Fruit fly (Drosophila melanogaster): ENCODE data around the gene CG17991.

The CG17991 gene

DNA sequence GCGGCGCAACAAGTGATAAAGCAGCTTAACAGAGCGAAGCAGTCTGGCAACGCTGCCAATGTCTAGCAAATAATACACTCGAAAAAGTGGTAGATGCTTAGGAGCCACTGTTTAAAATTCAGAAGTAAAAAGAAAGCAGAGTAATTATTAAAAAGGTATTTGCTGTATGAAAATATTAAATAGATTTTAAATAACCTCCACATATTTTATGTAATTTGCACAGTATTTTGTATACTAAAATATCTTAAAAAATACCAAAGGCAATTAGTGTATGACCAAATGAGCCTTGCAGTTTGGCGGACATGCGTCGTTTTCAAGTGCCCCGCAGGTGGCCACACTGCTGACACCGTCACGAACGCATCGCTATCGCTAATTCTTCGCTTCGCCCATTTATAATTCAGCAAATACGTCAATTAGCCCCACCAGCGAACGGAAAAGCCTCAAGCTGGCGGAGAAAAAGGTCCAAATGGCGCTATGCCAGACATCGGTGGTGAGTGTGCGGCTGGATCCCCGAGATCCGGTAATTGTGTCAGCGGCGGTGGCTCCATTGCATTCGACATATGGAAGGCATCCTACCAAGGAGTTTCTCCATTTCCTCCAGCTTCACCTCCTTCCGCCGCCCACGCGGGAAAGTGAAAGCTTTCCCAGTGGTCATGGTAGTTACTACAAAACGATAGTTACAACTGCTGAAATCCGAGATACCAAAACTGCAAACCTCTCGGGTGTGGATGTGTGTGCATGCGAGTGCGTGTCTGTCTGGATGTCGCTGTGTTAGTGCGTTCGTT lies 12.3 kb downstream of the CG17991 start, which contains the start of gene pll (continued):
- TF ChIP-seq vfl (GFP tag; optimal IDR thresholded peaks at IDR 0.05) (peak; percentile 67), CG10274 (GFP tag; optimal IDR thresholded peaks at IDR 0.05) (no peak), CG10959 (GFP tag; IDR thresholded peaks at IDR 0.05) (peak; percentile 73), B-H2 (GFP tag; optimal IDR thresholded peaks at IDR 0.05) (no peak), E2f2 (GFP tag; IDR thresholded peaks at IDR 0.05) (peak; percentile 74), CG13287 (GFP tag; IDR thresholded peaks at IDR 0.05; ENCODE audit: partially characterized antibody) (peak; percentile 69), lola (GFP tag; optimal IDR thresholded peaks at IDR 0.05) (peak in 1 of 3 experiments; percentile 55), slbo (GFP tag; IDR thresholded peaks at IDR 0.05) (peak; percentile 96), scrt (GFP tag; optimal IDR thresholded peaks at IDR 0.05) (peak; percentile 99), dpn (GFP tag; optimal IDR thresholded peaks at IDR 0.05) (peak; percentile 84 to 90), shn (GFP tag; optimal IDR thresholded peaks at IDR 0.05) (peak; percentile 63), H2.0 (GFP tag; IDR thresholded peaks at IDR 0.05) (peak; percentile 84), gce (GFP tag; IDR thresholded peaks at IDR 0.05) (peak; percentile 79; the same call in 2 of the 3 replicates), Taf1 (GFP tag; IDR thresholded peaks at IDR 0.05) (peak; percentile 76), CG9817 (tag; optimal IDR thresholded peaks at IDR 0.05) (peak; percentile 81), Fer1 (GFP tag; optimal IDR thresholded peaks at IDR 0.05) (peak; percentile 72), bowl (GFP tag; IDR thresholded peaks at IDR 0.05) (peak; percentile 49; the same call in 1 of the 2 replicates), fu2 (GFP tag; optimal IDR thresholded peaks at IDR 0.05) (peak; percentile 49), Aef1 (GFP tag; IDR thresholded peaks at IDR 0.05) (peak; percentile 89), Bdp1 (GFP tag; optimal IDR thresholded peaks at IDR 0.05) (peak; percentile 25), lab (GFP tag; optimal IDR thresholded peaks at IDR 0.05) (peak; percentile 86), CG1603 (tag; optimal IDR thresholded peaks at IDR 0.05) (peak; percentile 71), dysf (GFP tag; IDR thresholded peaks at IDR 0.05) (peak; percentile 87), repo (GFP tag; optimal IDR thresholded peaks at IDR 0.05) (peak; percentile 29), cas (GFP tag; IDR thresholded peaks at IDR 0.05) (peak; percentile 71), wdn (GFP tag; IDR thresholded peaks at IDR 0.05) (peak; percentile 84), CG12219 (GFP tag; optimal IDR thresholded peaks at IDR 0.05) (peak; percentile 21), CG31224 (GFP tag; IDR thresholded peaks at IDR 0.05) (peak; percentile 84), CG13775 (GFP tag; optimal IDR thresholded peaks at IDR 0.05) (peak; percentile 81), D19A (tag; optimal IDR thresholded peaks at IDR 0.05) (no peak), CG2875 (GFP tag; optimal IDR thresholded peaks at IDR 0.05) (no peak), gfzf (GFP tag; optimal IDR thresholded peaks at IDR 0.05) (peak; percentile 94), Ets97D (GFP tag; optimal IDR thresholded peaks at IDR 0.05) (peak; percentile 84), gsb-n (tag; optimal IDR thresholded peaks at IDR 0.05) (peak; percentile 83), CG1529 (GFP tag; optimal IDR thresholded peaks at IDR 0.05) (no peak), D19B (GFP tag; optimal IDR thresholded peaks at IDR 0.05) (no peak), onecut (GFP tag; IDR thresholded peaks at IDR 0.05) (peak; percentile 68), Dad (GFP tag; optimal IDR thresholded peaks at IDR 0.05) (peak; percentile 51), ranshi (GFP tag; IDR thresholded peaks at IDR 0.05) (peak; percentile 77), Vsx1 (GFP tag; optimal IDR thresholded peaks at IDR 0.05) (no peak), Max (GFP tag; optimal IDR thresholded peaks at IDR 0.05) (peak; percentile 70), CG11723 (GFP tag; optimal IDR thresholded peaks at IDR 0.05) (no peak), CG5245 (GFP tag; optimal IDR thresholded peaks at IDR 0.05) (peak; percentile 62), sd (tag; optimal IDR thresholded peaks at IDR 0.05) (peak; percentile 78), Fer2 (tag; optimal IDR thresholded peaks at IDR 0.05) (peak; percentile 66), cad (GFP tag; optimal IDR thresholded peaks at IDR 0.05) (no peak), Awh (GFP tag; IDR thresholded peaks at IDR 0.05) (peak; percentile 84), CG6254 (GFP tag; optimal IDR thresholded peaks at IDR 0.05) (peak; percentile 51), luna (GFP tag; optimal IDR thresholded peaks at IDR 0.05) (peak; percentile 65)
